2 fruit fly cellular contexts compared by ENCODE assay signal in the genomic region with DNA sequence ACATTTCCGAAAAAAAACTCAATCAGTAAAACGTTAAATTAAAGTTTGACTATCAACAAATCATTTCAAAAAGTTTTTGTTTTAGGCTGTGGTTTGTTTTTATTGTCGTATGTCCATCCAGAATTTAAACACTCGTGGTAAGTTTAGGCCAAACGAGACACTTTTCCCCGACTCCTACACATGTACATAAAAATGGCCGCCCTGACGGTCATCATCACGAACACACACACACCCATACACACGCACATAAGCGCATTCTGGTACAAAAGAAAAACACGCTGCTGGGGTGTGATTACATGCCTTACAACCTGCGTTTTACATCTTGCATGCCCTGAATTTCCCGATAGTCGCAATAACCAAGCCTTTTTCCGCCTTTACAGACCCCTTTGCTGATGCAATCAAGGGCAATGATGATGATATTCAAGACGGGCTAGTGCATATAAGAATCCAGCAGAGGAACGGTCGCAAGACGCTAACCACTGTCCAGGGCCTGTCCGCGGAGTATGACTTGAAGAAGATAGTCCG.
TF ChIP-seq lines count a peak whose summit lies in the region.

No protein-coding gene starts in this region.

- no peak for TF ChIP-seq CTCF in whole organism, embryonic (GFP tag; optimal IDR thresholded peaks at IDR 0.05; lab: Kevin White, UChicago)

TF ChIP-seq in whole organism, embryonic, 481 proteins besides CTCF, POLR2A, EP300 and RAD21 (continues in another document):
- TF ChIP-seq HLH4C (GFP tag; IDR thresholded peaks at IDR 0.05; lab: Robert Waterston, UW; ENCODE audit: partially characterized antibody) (0 out of 3 replicates have a peak, but pooled peaks have one; percentile 2), sug (tag; optimal IDR thresholded peaks at IDR 0.05; lab: Kevin White, UChicago) (no peak), Med (GFP tag; lab: Kevin White, UChicago) (peak; percentile 6), oc (tag; optimal IDR thresholded peaks at IDR 0.05; lab: Kevin White, UChicago) (no peak), CG2199 (GFP tag; IDR thresholded peaks at IDR 0.05; lab: Robert Waterston, UW) (peak; percentile 93), Usf (GFP tag; optimal IDR thresholded peaks at IDR 0.05; lab: Kevin White, UChicago) (no peak), unc-4 (GFP tag; IDR thresholded peaks at IDR 0.05; lab: Robert Waterston, UW; ENCODE audit: partially characterized antibody) (0 out of 2 replicates have a peak, but pooled peaks have one; percentile 24), CG7987 (GFP tag; optimal IDR thresholded peaks at IDR 0.05; lab: Kevin White, UChicago) (peak; percentile 89), HLH54F (GFP tag; optimal IDR thresholded peaks at IDR 0.05; lab: Kevin White, UChicago) (no peak), CG8388 (GFP tag; optimal IDR thresholded peaks at IDR 0.05; lab: Kevin White, UChicago) (no peak), cg (GFP tag; optimal IDR thresholded peaks at IDR 0.05; lab: Kevin White, UChicago) (peak; percentile 93), fru (optimal IDR thresholded peaks at IDR 0.05; lab: Kevin White, UChicago) (no peak), Dll (GFP tag; IDR thresholded peaks at IDR 0.05; lab: Robert Waterston, UW; ENCODE audit: partially characterized antibody) (peak; percentile 59; the same call in 1 of the 4 replicates), phol (tag; optimal IDR thresholded peaks at IDR 0.05; lab: Kevin White, UChicago) (peak; percentile 73), pros (GFP tag; optimal IDR thresholded peaks at IDR 0.05; lab: Kevin White, UChicago) (peak; percentile 16), Dad (GFP tag; optimal IDR thresholded peaks at IDR 0.05; lab: Kevin White, UChicago) (no peak), CG1832 (GFP tag; optimal IDR thresholded peaks at IDR 0.05; lab: Kevin White, UChicago) (no peak), gce (GFP tag; IDR thresholded peaks at IDR 0.05; lab: Robert Waterston, UW) (no peak), dm (GFP tag; optimal IDR thresholded peaks at IDR 0.05; lab: Kevin White, UChicago) (peak; percentile 43), CG34224 (GFP tag; IDR thresholded peaks at IDR 0.05; lab: Robert Waterston, UW; ENCODE audit: partially characterized antibody) (0 out of 3 replicates have a peak, but pooled peaks have one; percentile 41), hb (GFP tag; IDR thresholded peaks at IDR 0.05; lab: Robert Waterston, UW; ENCODE audit: partially characterized antibody) (no peak), CG11695 (GFP tag; IDR thresholded peaks at IDR 0.05; lab: Robert Waterston, UW) (no peak), MESR4 (GFP tag; optimal IDR thresholded peaks at IDR 0.05; lab: Kevin White, UChicago) (peak; percentile 99), zen2 (GFP tag; IDR thresholded peaks at IDR 0.05; lab: Robert Waterston, UW; ENCODE audit: partially characterized antibody) (no peak), CG13287 (GFP tag; IDR thresholded peaks at IDR 0.05; lab: Robert Waterston, UW; ENCODE audit: partially characterized antibody) (peak; percentile 11; the same call in 1 of the 2 replicates), shn (GFP tag; optimal IDR thresholded peaks at IDR 0.05; lab: Kevin White, UChicago) (no peak), dimm (GFP tag; IDR thresholded peaks at IDR 0.05; lab: Robert Waterston, UW) (no peak), dpn (GFP tag; optimal IDR thresholded peaks at IDR 0.05; lab: Kevin White, UChicago) (no peak), tin (GFP tag; optimal IDR thresholded peaks at IDR 0.05; lab: Kevin White, UChicago) (no peak), Abd-B (GFP tag; optimal IDR thresholded peaks at IDR 0.05; lab: Kevin White, UChicago) (no peak), CG2129 (GFP tag; IDR thresholded peaks at IDR 0.05; lab: Robert Waterston, UW; ENCODE audit: partially characterized antibody) (0 out of 2 replicates have a peak, but pooled peaks have one; percentile 7), CG10366 (GFP tag; IDR thresholded peaks at IDR 0.05; lab: Robert Waterston, UW) (no peak), CG5245 (GFP tag; optimal IDR thresholded peaks at IDR 0.05; lab: Kevin White, UChicago) (no peak), CG42726 (GFP tag; IDR thresholded peaks at IDR 0.05; lab: Robert Waterston, UW; ENCODE audit: partially characterized antibody) (no peak), trh (GFP tag; optimal IDR thresholded peaks at IDR 0.05; lab: Kevin White, UChicago) (no peak), Scr (GFP tag; IDR thresholded peaks at IDR 0.05; lab: Robert Waterston, UW; ENCODE audit: partially characterized antibody) (peak; percentile 2; the same call in 1 of the 2 replicates), CG6765 (GFP tag; optimal IDR thresholded peaks at IDR 0.05; lab: Kevin White, UChicago) (no peak), CG14014 (GFP tag; IDR thresholded peaks at IDR 0.05; lab: Robert Waterston, UW) (no peak), CG14441 (GFP tag; IDR thresholded peaks at IDR 0.05; lab: Robert Waterston, UW) (no peak)

TF ChIP-seq in whole organism, pupa, 21 proteins besides CTCF, POLR2A, EP300 and RAD21:
- TF ChIP-seq gl (tag; optimal IDR thresholded peaks at IDR 0.05; lab: Kevin White, UChicago) (no peak), rn (GFP tag; IDR thresholded peaks at IDR 0.05; lab: Robert Waterston, UW) (no peak), EcR (GFP tag; optimal IDR thresholded peaks at IDR 0.05; lab: Kevin White, UChicago) (peak; percentile 39), D1 (tag; optimal IDR thresholded peaks at IDR 0.05; lab: Kevin White, UChicago) (no peak)
TF ChIP-seq in whole organism, pupa: peak in this region for 1.
